Worm (Caenorhabditis elegans): ENCODE measurements around the gene hmg-5.
A peak's percentile ranks its signal among the peaks of the same experiment; 100 is the strongest.
"Not testable (repeated sequence)": the region's sequence is repeated elsewhere in the genome, so short reads cannot be mapped to it uniquely, and the experiment has no call there.

The hmg-5 gene

ce11 chrIV:7634578-7634977 lies 11.4 kb downstream of the hmg-5 start, which contains the start of gene warf-1:
Gene warf-1 (plus strand): TSS chrIV:7634786.
- not testable (repeated sequence) for TF ChIP-seq bed-3 (GFP tag; optimal IDR thresholded peaks at IDR 0.05); ham-2 (GFP tag; optimal IDR thresholded peaks at IDR 0.05); zip-8 (tag; optimal IDR thresholded peaks at IDR 0.05)

ce11 chrIV:7633020-7633419 lies 13.0 kb downstream of the hmg-5 start, which contains the start of gene plp-1:
Gene plp-1 (plus strand): TSS chrIV:7633360.
- no peak for TF ChIP-seq unc-62 (GFP tag; optimal IDR thresholded peaks at IDR 0.05)
- TF ChIP-seq lin-32 (GFP tag; optimal IDR thresholded peaks at IDR 0.05), result peak; percentile 24

- TF ChIP-seq lin-32 (GFP tag; optimal IDR thresholded peaks at IDR 0.05), result no peak
- no peak for TF ChIP-seq ztf-11 (tag; optimal IDR thresholded peaks at IDR 0.05)
- no peak for TF ChIP-seq elt-1 (tag; optimal IDR thresholded peaks at IDR 0.05; ENCODE audit: borderline replicate concordance, insufficient read depth)
- peak; percentile 28 for TF ChIP-seq mls-2 (tag; optimal IDR thresholded peaks at IDR 0.05)
- no peak for TF ChIP-seq sptf-1 (tag; optimal IDR thresholded peaks at IDR 0.05)
- peak; percentile 89 for TF ChIP-seq ces-1 (GFP tag; optimal IDR thresholded peaks at IDR 0.05)
These were observed 13.5 kb downstream of the hmg-5 start, which contains the start of gene F45E4.6 for ce11 chrIV:7632535-7632934. Gene F45E4.6 (minus strand): TSS chrIV:7632548.

- no peak for TF ChIP-seq bed-3 (GFP tag; optimal IDR thresholded peaks at IDR 0.05)
- TF ChIP-seq sem-2 (GFP tag; optimal IDR thresholded peaks at IDR 0.05), result no peak
- no peak for TF ChIP-seq nhr-76 (tag; optimal IDR thresholded peaks at IDR 0.05)
- no peak for TF ChIP-seq elt-3 (tag; optimal IDR thresholded peaks at IDR 0.05)
- TF ChIP-seq unc-39 (tag; optimal IDR thresholded peaks at IDR 0.05), result no peak
These were observed 17.1 kb downstream of the hmg-5 start, which contains the start of gene F45E4.5 for ce11 chrIV:7628942-7629341. Gene F45E4.5 (minus strand): TSS chrIV:7629042.

- no peak for TF ChIP-seq tbx-8 (GFP tag; optimal IDR thresholded peaks at IDR 0.05)
- TF ChIP-seq ceh-43 (GFP tag; optimal IDR thresholded peaks at IDR 0.05), result no peak
- TF ChIP-seq unc-62 (GFP tag; optimal IDR thresholded peaks at IDR 0.05), result no peak
- peak; percentile 8 for TF ChIP-seq ces-1 (GFP tag; optimal IDR thresholded peaks at IDR 0.05)
These were observed 22.2 kb downstream of the hmg-5 start for ce11 chrIV:7623868-7624267.

- TF ChIP-seq unc-120 (tag; optimal IDR thresholded peaks at IDR 0.05; ENCODE audit: poor library complexity, severe bottlenecking) (no peak), nhr-28 (tag; optimal IDR thresholded peaks at IDR 0.05) (no peak), drap-1 (GFP tag; optimal IDR thresholded peaks at IDR 0.05) (no peak), mep-1 (tag; optimal IDR thresholded peaks at IDR 0.05) (no peak), cnd-1 (tag; optimal IDR thresholded peaks at IDR 0.05) (no peak), ceh-83 (GFP tag; optimal IDR thresholded peaks at IDR 0.05) (no peak), ceh-39 (tag; optimal IDR thresholded peaks at IDR 0.05) (no peak), blmp-1 (tag; optimal IDR thresholded peaks at IDR 0.05) (no peak), zip-8 (tag; optimal IDR thresholded peaks at IDR 0.05) (no peak), sem-2 (GFP tag; optimal IDR thresholded peaks at IDR 0.05) (no peak), unc-62 (GFP tag; optimal IDR thresholded peaks at IDR 0.05) (no peak), nhr-12 (tag; optimal IDR thresholded peaks at IDR 0.05) (no peak), mab-5 (tag; optimal IDR thresholded peaks at IDR 0.05) (no peak), M03D4.4 (tag; optimal IDR thresholded peaks at IDR 0.05) (no peak)
These were observed 22.9 kb downstream of the hmg-5 start for ce11 chrIV:7623078-7623477.

ce11 chrIV:7620450-7620849 lies 25.6 kb downstream of the hmg-5 start:
- TF ChIP-seq ces-1 (GFP tag; optimal IDR thresholded peaks at IDR 0.05), result peak; percentile 51
- no peak for TF ChIP-seq unc-120 (tag; optimal IDR thresholded peaks at IDR 0.05; ENCODE audit: poor library complexity, severe bottlenecking)
- no peak for TF ChIP-seq sem-2 (GFP tag; optimal IDR thresholded peaks at IDR 0.05)

ce11 chrIV:7619261-7619660 lies 26.8 kb downstream of the hmg-5 start:
- peak; percentile 67 for TF ChIP-seq ces-1 (GFP tag; optimal IDR thresholded peaks at IDR 0.05)
- no peak for TF ChIP-seq lsy-2 (tag; optimal IDR thresholded peaks at IDR 0.05)
- no peak for TF ChIP-seq M03D4.4 (tag; optimal IDR thresholded peaks at IDR 0.05)
- TF ChIP-seq unc-39 (tag; optimal IDR thresholded peaks at IDR 0.05), result no peak
- no peak for TF ChIP-seq blmp-1 (tag; optimal IDR thresholded peaks at IDR 0.05)
- no peak for TF ChIP-seq mab-5 (tag; optimal IDR thresholded peaks at IDR 0.05)
- TF ChIP-seq nhr-28 (tag; optimal IDR thresholded peaks at IDR 0.05), result no peak
- no peak for TF ChIP-seq unc-62 (GFP tag; optimal IDR thresholded peaks at IDR 0.05)
- peak; percentile 57 for TF ChIP-seq sptf-1 (tag; optimal IDR thresholded peaks at IDR 0.05)
- TF ChIP-seq drap-1 (GFP tag; optimal IDR thresholded peaks at IDR 0.05), result no peak
- TF ChIP-seq cnd-1 (tag; optimal IDR thresholded peaks at IDR 0.05), result no peak

Data from whole organism, mixed stage, embryonic.